Fruit fly (Drosophila melanogaster): ENCODE data around the gene CG32572.

DNA sequence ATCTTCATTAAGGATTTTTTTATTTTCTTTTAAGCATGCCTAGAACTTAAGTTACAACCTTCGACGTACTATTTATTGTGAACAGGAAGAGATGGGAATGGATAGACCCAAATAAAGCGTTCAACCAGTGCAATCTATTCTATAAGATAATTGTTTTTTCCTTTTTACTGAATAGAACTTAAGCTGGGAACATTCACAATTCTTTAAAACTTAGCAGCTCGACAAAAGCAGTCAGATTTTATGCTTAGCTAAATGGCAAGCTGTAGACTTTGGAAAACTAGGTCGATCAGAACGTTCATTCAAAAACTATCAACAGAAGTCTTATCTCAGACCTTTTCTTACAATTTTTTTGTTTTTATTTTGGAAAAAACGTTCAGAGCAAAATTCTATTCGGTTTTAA, 10.0 kb upstream of the CG32572 start, which contains the start of gene CG13008:
- TF ChIP-seq Hr78 (GFP tag; optimal IDR thresholded peaks at IDR 0.05) (no peak), Dif (GFP tag; optimal IDR thresholded peaks at IDR 0.05; ENCODE audit: partially characterized antibody) (no peak), dsf (GFP tag; optimal IDR thresholded peaks at IDR 0.05; ENCODE audit: borderline replicate concordance) (no peak), HLH106 (tag; optimal IDR thresholded peaks at IDR 0.05) (no peak), foxo (GFP tag; optimal IDR thresholded peaks at IDR 0.05) (no peak), Dfd (GFP tag; optimal IDR thresholded peaks at IDR 0.05) (no peak), Mio (GFP tag; optimal IDR thresholded peaks at IDR 0.05) (no peak), OdsH (GFP tag; optimal IDR thresholded peaks at IDR 0.05) (no peak), usp (GFP tag; optimal IDR thresholded peaks at IDR 0.05) (no peak)
